Worm (Caenorhabditis elegans) whole organism, mixed stage, embryonic: ENCODE results near the gene T27C5.10.
"Not testable (repeated sequence)": the region's sequence is repeated elsewhere in the genome, so short reads cannot be mapped to it uniquely, and the experiment has no call there.

Experiments
- ceh-83 ChIP-seq: fragments of 200-800 bp; sonication (Bioruptor generic); optimal IDR thresholded peaks from 2 replicates; lab custom pipeline; 2018; ENCODE audit warnings: mild to moderate bottlenecking, missing genetic modification characterization, missing compliant biosample characterization
- ces-1 ChIP-seq: fragments of 150-350 bp; optimal IDR thresholded peaks from 2 replicates; lab custom pipeline; 2014; ENCODE audit warnings: missing biosample characterization, missing genetic modification reagents, missing genetic modification characterization
- elt-3 ChIP-seq: fragments of 150-350 bp; optimal IDR thresholded peaks from 2 replicates; lab custom pipeline; 2014; ENCODE audit warnings: missing biosample characterization, missing genetic modification characterization
- lin-13 ChIP-seq: fragments of 150-350 bp; optimal IDR thresholded peaks from 2 replicates; lab custom pipeline; 2014; ENCODE audit warnings: missing biosample characterization, missing genetic modification characterization
- nhr-76 ChIP-seq: sonication (generic microtip); optimal IDR thresholded peaks from 2 replicates; lab custom pipeline; 2017; ENCODE audit warnings: missing biosample characterization, missing genetic modification characterization
- pha-4 ChIP-seq: fragments of 150-350 bp; optimal IDR thresholded peaks from 2 replicates; lab custom pipeline; 2018; ENCODE audit warnings: missing biosample characterization, missing genetic modification reagents, missing genetic modification characterization
- snpc-4 ChIP-seq: fragments of 150-350 bp; optimal IDR thresholded peaks from 2 replicates; lab custom pipeline; 2014; ENCODE audit warnings: missing biosample characterization, missing genetic modification characterization
- unc-39 ChIP-seq: fragments of 150-350 bp; optimal IDR thresholded peaks from 2 replicates; lab custom pipeline; 2014; ENCODE audit warnings: missing biosample characterization, missing genetic modification characterization
- ztf-11 ChIP-seq: fragments of 150-350 bp; optimal IDR thresholded peaks from 2 replicates; lab custom pipeline; 2014; ENCODE audit warnings: missing biosample characterization, missing genetic modification characterization

ce11 chrV:17409955-17410354, 20.0 kb downstream of the T27C5.10 start, which contains the start of gene srh-132:
- not testable (repeated sequence) for TF ChIP-seq ceh-83 (GFP tag; lab: Kevin White, UChicago); lin-13 (tag; lab: Kevin White, UChicago); pha-4; unc-39 (tag; lab: Kevin White, UChicago); ces-1 (GFP tag; lab: Kevin White, UChicago); nhr-76 (tag; lab: Kevin White, UChicago); snpc-4; ztf-11 (tag; lab: Kevin White, UChicago); elt-3
